Worm (Caenorhabditis elegans) whole organism, L3 larva: ENCODE data around the gene epic-2.

Source experiments
- ama-1 ChIP-seq: fragments of 150-350 bp; optimal IDR thresholded peaks from 2 replicates; lab custom pipeline; 2018
- ceh-16 ChIP-seq: sonication (generic microtip); optimal IDR thresholded peaks from 2 replicates; lab custom pipeline; 2017; ENCODE audit warnings: missing biosample characterization, missing genetic modification characterization
- ceh-28 ChIP-seq: fragments of 150-350 bp; optimal IDR thresholded peaks from 2 replicates; lab custom pipeline; 2014; ENCODE audit warnings: missing biosample characterization, missing genetic modification reagents, missing genetic modification characterization
- ceh-82 ChIP-seq: fragments of 150-350 bp; optimal IDR thresholded peaks from 2 replicates; lab custom pipeline; 2014; ENCODE audit warnings: missing biosample characterization, missing genetic modification characterization
- ceh-9 ChIP-seq: sonication (generic microtip); optimal IDR thresholded peaks from 2 replicates; lab custom pipeline; 2018; ENCODE audit warnings: missing biosample characterization, missing genetic modification characterization
- daf-12 ChIP-seq: fragments of 150-350 bp; optimal IDR thresholded peaks from 2 replicates; lab custom pipeline; 2014; ENCODE audit warnings: missing biosample characterization, missing genetic modification reagents, missing genetic modification characterization
- egl-27 ChIP-seq: sonication (generic microtip); optimal IDR thresholded peaks from 4 replicates; lab custom pipeline; 2017; ENCODE audit warnings: missing biosample characterization, missing genetic modification reagents, missing genetic modification characterization
- egl-5 ChIP-seq: fragments of 150-350 bp; optimal IDR thresholded peaks from 2 replicates; lab custom pipeline; 2017; ENCODE audit warnings: missing biosample characterization, missing genetic modification reagents, missing genetic modification characterization, inconsistent platforms
- elt-2 ChIP-seq: sonication (generic microtip); optimal IDR thresholded peaks from 2 replicates; lab custom pipeline; 2016; ENCODE audit warnings: missing genetic modification reagents, mild to moderate bottlenecking, missing genetic modification characterization, missing compliant biosample characterization
- elt-3 ChIP-seq, 3 experiments: fragments of 150-350 bp in 1 of 3; sonication (generic microtip) in 2 of 3; optimal IDR thresholded peaks; 2 replicates in 2 of 3; 4 replicates in 1 of 3; lab custom pipeline; 2014 to 2017; ENCODE audit warnings: missing biosample characterization in 3 of 3, missing genetic modification characterization in 3 of 3
- eor-1 ChIP-seq, 2 experiments: fragments of 150-350 bp; optimal IDR thresholded peaks; 2 replicates each; lab custom pipeline; 2014 to 2018; ENCODE audit warnings: missing biosample characterization in 2 of 2, missing genetic modification characterization in 2 of 2
- fkh-10 ChIP-seq: sonication (generic microtip); optimal IDR thresholded peaks from 2 replicates; lab custom pipeline; 2017; ENCODE audit warnings: missing biosample characterization, missing genetic modification reagents, missing genetic modification characterization
- fkh-2 ChIP-seq: fragments of 150-350 bp; optimal IDR thresholded peaks from 2 replicates; lab custom pipeline; 2014; ENCODE audit warnings: missing biosample characterization, missing genetic modification reagents, missing genetic modification characterization
- fos-1 ChIP-seq: fragments of 150-350 bp; optimal IDR thresholded peaks from 2 replicates; lab custom pipeline; 2014; ENCODE audit warnings: missing biosample characterization, missing genetic modification characterization
- hmg-11 ChIP-seq: sonication (generic microtip); optimal IDR thresholded peaks from 2 replicates; lab custom pipeline; 2016; ENCODE audit warnings: missing genetic modification characterization, missing compliant biosample characterization
- lin-15B ChIP-seq: fragments of 150-350 bp; optimal IDR thresholded peaks from 2 replicates; lab custom pipeline; 2014; ENCODE audit warnings: missing biosample characterization, missing genetic modification characterization
- lin-39 ChIP-seq: fragments of 150-350 bp; optimal IDR thresholded peaks from 2 replicates; lab custom pipeline; 2018; ENCODE audit warnings: missing biosample characterization, missing genetic modification reagents, missing genetic modification characterization
- lsy-12 ChIP-seq: sonication (generic microtip); optimal IDR thresholded peaks from 2 replicates; lab custom pipeline; 2016; ENCODE audit warnings: mild to moderate bottlenecking, missing genetic modification characterization, missing compliant biosample characterization
- mml-1 ChIP-seq: fragments of 150-350 bp; sonication (generic microtip); optimal IDR thresholded peaks from 3 replicates; lab custom pipeline; 2014; ENCODE audit warnings: missing biosample characterization, missing genetic modification characterization
- nfya-1 ChIP-seq: sonication (generic microtip); optimal IDR thresholded peaks from 2 replicates; lab custom pipeline; 2017; ENCODE audit warnings: missing genetic modification characterization, mild to moderate bottlenecking, missing compliant biosample characterization, antibody characterized with exemption, moderate library complexity; ENCODE audit not compliant: insufficient read depth
- nhr-11 ChIP-seq: fragments of 150-350 bp; optimal IDR thresholded peaks from 2 replicates; lab custom pipeline; 2014; ENCODE audit warnings: missing biosample characterization, missing genetic modification characterization
- nhr-12 ChIP-seq: fragments of 150-350 bp; optimal IDR thresholded peaks from 2 replicates; lab custom pipeline; 2014; ENCODE audit warnings: missing biosample characterization, missing genetic modification characterization
- nhr-23 ChIP-seq: fragments of 150-350 bp; optimal IDR thresholded peaks from 2 replicates; lab custom pipeline; 2014; ENCODE audit warnings: missing biosample characterization, missing genetic modification reagents, missing genetic modification characterization
- nhr-237 ChIP-seq: fragments of 150-350 bp; optimal IDR thresholded peaks from 2 replicates; lab custom pipeline; 2014; ENCODE audit warnings: missing biosample characterization, missing genetic modification characterization
- nhr-25 ChIP-seq: sonication (generic microtip); optimal IDR thresholded peaks from 2 replicates; lab custom pipeline; 2017; ENCODE audit warnings: missing biosample characterization, missing genetic modification characterization
- nhr-28 ChIP-seq: fragments of 150-350 bp; optimal IDR thresholded peaks from 2 replicates; lab custom pipeline; 2014; ENCODE audit warnings: missing biosample characterization, missing genetic modification characterization
- nhr-43 ChIP-seq: sonication (generic microtip); optimal IDR thresholded peaks from 2 replicates; lab custom pipeline; 2016; ENCODE audit warnings: mild to moderate bottlenecking, missing genetic modification characterization, missing compliant biosample characterization; ENCODE audit not compliant: poor library complexity, severe bottlenecking
- nhr-67 ChIP-seq: fragments of 150-350 bp; optimal IDR thresholded peaks from 2 replicates; lab custom pipeline; 2014; ENCODE audit warnings: missing biosample characterization, missing genetic modification characterization
- nhr-76 ChIP-seq: fragments of 150-350 bp; sonication (generic microtip); optimal IDR thresholded peaks from 5 replicates; lab custom pipeline; 2014; ENCODE audit warnings: missing biosample characterization, missing genetic modification characterization
- nhr-77 ChIP-seq: fragments of 150-350 bp; optimal IDR thresholded peaks from 2 replicates; lab custom pipeline; 2014; ENCODE audit warnings: missing biosample characterization, missing genetic modification characterization
- pqm-1 ChIP-seq: fragments of 150-350 bp; optimal IDR thresholded peaks from 2 replicates; lab custom pipeline; 2017; ENCODE audit warnings: missing biosample characterization, missing genetic modification characterization, inconsistent platforms
- skn-1 ChIP-seq: fragments of 150-350 bp; optimal IDR thresholded peaks from 2 replicates; lab custom pipeline; 2014; ENCODE audit warnings: missing biosample characterization, missing genetic modification characterization
- snpc-4 ChIP-seq: fragments of 150-350 bp; optimal IDR thresholded peaks from 2 replicates; lab custom pipeline; 2014; ENCODE audit warnings: missing biosample characterization, missing genetic modification characterization
- ztf-11 ChIP-seq: fragments of 150-350 bp; optimal IDR thresholded peaks from 2 replicates; lab custom pipeline; 2014; ENCODE audit warnings: missing biosample characterization, missing genetic modification characterization

epic-2 gene

ce11 chrIV:1713618-1714017, 7.0 kb upstream of the epic-2 start:
- no peak for TF ChIP-seq nhr-28 (tag; lab: Kevin White, UChicago)
- no peak for TF ChIP-seq nhr-77
- TF ChIP-seq skn-1, result no peak
- no peak for TF ChIP-seq nhr-76 (tag; lab: Kevin White, UChicago)
- no peak for TF ChIP-seq elt-3 (tag; optimal IDR thresholded peaks at IDR 0.05; lab: Kevin White, UChicago)

ce11 chrIV:1715705-1716104, 4.9 kb upstream of the epic-2 start:
- TF ChIP-seq nhr-25 (tag; lab: Kevin White, UChicago) (peak; percentile 60), ztf-11 (tag; lab: Kevin White, UChicago) (no peak), nhr-23 (tag; lab: Kevin White, UChicago) (peak; percentile 14), ceh-28 (tag; lab: Kevin White, UChicago) (no peak)

ce11 chrIV:1721610-1722009, 1.0 kb downstream of the epic-2 start:
- no peak for TF ChIP-seq egl-27 (tag; lab: Kevin White, UChicago)

ce11 chrIV:1722953-1723352, 2.4 kb downstream of the epic-2 start:
- TF ChIP-seq ama-1 (lab: Kevin White, UChicago) (peak; percentile 4), ceh-9 (no peak), nhr-25 (tag; lab: Kevin White, UChicago) (peak; percentile 25), nhr-43 (tag; lab: Kevin White, UChicago) (peak; percentile 23)

- no peak for TF ChIP-seq nhr-28 (tag; lab: Kevin White, UChicago)
- TF ChIP-seq lsy-12, result no peak
- no peak for TF ChIP-seq nhr-77
- no peak for TF ChIP-seq pqm-1 (tag; lab: Kevin White, UChicago)
- no peak for TF ChIP-seq elt-2
- TF ChIP-seq ceh-28 (tag; lab: Kevin White, UChicago), result no peak
- TF ChIP-seq nhr-25 (tag; lab: Kevin White, UChicago), result no peak
- no peak for TF ChIP-seq mml-1 (tag; lab: Kevin White, UChicago)
- TF ChIP-seq lin-15B, result no peak
- TF ChIP-seq ztf-11 (tag; lab: Kevin White, UChicago), result no peak
- no peak for TF ChIP-seq snpc-4
- no peak for TF ChIP-seq hmg-11
- no peak for TF ChIP-seq ceh-82 (tag; lab: Kevin White, UChicago)
- TF ChIP-seq fos-1, result no peak
- no peak for TF ChIP-seq fkh-10 (GFP tag; lab: Kevin White, UChicago)
- TF ChIP-seq nhr-11 (tag; lab: Kevin White, UChicago), result no peak
- no peak for TF ChIP-seq ceh-9
- no peak for TF ChIP-seq egl-5
These were observed 3.7 kb downstream of the epic-2 start, which contains the start of gene epic-3 for ce11 chrIV:1724283-1724682. epic-3 (minus strand) TSS chrIV:1724383.

ce11 chrIV:1725888-1726287, 5.3 kb downstream of the epic-2 start, which contains the start of gene K08D12.8:
K08D12.8 (plus strand) TSS chrIV:1726188.
- TF ChIP-seq mml-1 (tag; lab: Kevin White, UChicago) (no peak), skn-1 (no peak), nhr-12 (tag; lab: Kevin White, UChicago) (no peak), lin-15B (no peak), fkh-2 (tag; lab: Kevin White, UChicago) (no peak), pqm-1 (tag; lab: Kevin White, UChicago) (no peak), nhr-67 (tag; lab: Kevin White, UChicago) (no peak), nhr-77 (no peak), nhr-11 (tag; lab: Kevin White, UChicago) (no peak), ceh-16 (no peak), lin-39 (tag; lab: Kevin White, UChicago) (no peak), nhr-237 (no peak), nhr-23 (tag; lab: Kevin White, UChicago) (no peak), snpc-4 (no peak), nhr-76 (tag; lab: Kevin White, UChicago) (no peak), eor-1 (tag; optimal IDR thresholded peaks at IDR 0.05; lab: Kevin White, UChicago) (no peak), nfya-1 (tag; lab: Kevin White, UChicago) (no peak), daf-12 (tag; lab: Kevin White, UChicago) (no peak)
